Worm (Caenorhabditis elegans) whole organism, L2 larva: ENCODE measurements around the gene srw-122.

ENCODE experiments used
- C34F6.9 ChIP-seq: fragments of 150-350 bp; optimal IDR thresholded peaks from 2 replicates; lab custom pipeline; 2014; ENCODE audit warnings: missing biosample characterization, missing genetic modification characterization
- Y55F3AM.14 ChIP-seq: fragments of 200-800 bp; sonication (Bioruptor generic); optimal IDR thresholded peaks from 2 replicates; lab custom pipeline; 2018; ENCODE audit warnings: mild to moderate bottlenecking, missing genetic modification characterization, missing compliant biosample characterization
- blmp-1 ChIP-seq: sonication (generic microtip); optimal IDR thresholded peaks from 2 replicates; lab custom pipeline; 2017; ENCODE audit warnings: missing genetic modification characterization, mild to moderate bottlenecking, missing compliant biosample characterization, antibody characterized with exemption, moderate library complexity; ENCODE audit not compliant: insufficient read depth
- nhr-10 ChIP-seq: sonication (generic microtip); optimal IDR thresholded peaks from 2 replicates; lab custom pipeline; 2017; ENCODE audit warnings: missing biosample characterization, missing genetic modification characterization
- nhr-11 ChIP-seq: fragments of 150-350 bp; optimal IDR thresholded peaks from 2 replicates; lab custom pipeline; 2014; ENCODE audit warnings: missing biosample characterization, missing genetic modification characterization
- nhr-77 ChIP-seq: fragments of 150-350 bp; optimal IDR thresholded peaks from 2 replicates; lab custom pipeline; 2014; ENCODE audit warnings: missing biosample characterization, missing genetic modification characterization

- TF ChIP-seq nhr-11 (tag; lab: Kevin White, UChicago): no peak
- no peak for TF ChIP-seq nhr-77 (tag; lab: Kevin White, UChicago)
- TF ChIP-seq Y55F3AM.14 (GFP tag; lab: Kevin White, UChicago): no peak
- no peak for TF ChIP-seq C34F6.9 (tag; lab: Kevin White, UChicago)
- TF ChIP-seq nhr-10 (tag; lab: Kevin White, UChicago): no peak
- TF ChIP-seq blmp-1 (tag; lab: Kevin White, UChicago): no peak
Measured at ce11 chrV:2983351-2983750, 31.3 kb upstream of the srw-122 start, which contains the start of gene srw-117.
